Worm (Caenorhabditis elegans) whole organism, L1 larva: ENCODE data around the gene elt-1.

ENCODE experiments used
- C34B4.2 ChIP-seq: sonication (generic microtip); optimal IDR thresholded peaks from 2 replicates; lab custom pipeline; 2017; ENCODE audit warnings: mild to moderate bottlenecking, missing genetic modification characterization, missing compliant biosample characterization
- nhr-77 ChIP-seq: fragments of 150-350 bp; optimal IDR thresholded peaks from 2 replicates; lab custom pipeline; 2014; ENCODE audit warnings: missing biosample characterization, missing genetic modification characterization

- TF ChIP-seq C34B4.2 (no peak), nhr-77 (tag; lab: Kevin White, UChicago) (no peak)
Measured at ce11 chrIV:9632966-9633494, 18.2 kb downstream of the elt-1 start.
